Worm (Caenorhabditis elegans): ENCODE results near the gene T22C8.1.

The T22C8.1 gene

DNA sequence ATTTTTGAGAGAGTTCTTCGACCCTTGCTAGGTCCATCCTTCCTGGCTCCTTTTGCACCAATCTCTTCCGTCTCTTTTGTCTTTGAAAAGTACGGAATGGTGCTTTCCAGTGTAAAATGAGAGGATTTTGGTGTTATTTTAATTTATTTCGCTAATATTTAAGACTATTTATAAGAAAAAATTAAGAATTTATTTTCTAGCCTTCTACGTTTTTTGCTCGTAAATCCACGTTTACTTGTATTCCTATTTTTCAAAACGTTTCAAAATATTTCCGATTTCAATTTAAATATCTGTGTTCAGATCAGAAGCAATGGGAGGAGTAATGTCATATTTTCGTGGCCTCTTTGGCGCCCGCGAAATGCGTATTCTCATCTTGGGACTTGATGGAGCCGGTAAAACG, 30.9 kb upstream of the T22C8.1 start, which contains the start of gene arl-1:
Gene arl-1 (plus strand): TSS at position 301 of the 400 bp plus-strand sequence.
- TF ChIP-seq efl-3 (GFP tag; optimal IDR thresholded peaks at IDR 0.05) (no peak), isw-1 (GFP tag; IDR thresholded peaks at IDR 0.05) (no peak), dsc-1 (tag; optimal IDR thresholded peaks at IDR 0.05) (no peak), lir-3 (tag; optimal IDR thresholded peaks at IDR 0.05; ENCODE audit: poor library complexity) (no peak), tlp-1 (tag; optimal IDR thresholded peaks at IDR 0.05) (no peak), pag-3 (tag; optimal IDR thresholded peaks at IDR 0.05; ENCODE audit: borderline replicate concordance, insufficient read depth) (no peak), nhr-19 (GFP tag; conservative IDR thresholded peaks at IDR 0.05) (no peak), lin-39 (tag; optimal IDR thresholded peaks at IDR 0.05) (no peak), xbp-1 (tag; optimal IDR thresholded peaks at IDR 0.05) (no peak), egl-13 (tag; optimal IDR thresholded peaks at IDR 0.05) (no peak), lin-13 (GFP tag; optimal IDR thresholded peaks at IDR 0.05) (no peak), zip-4 (GFP tag; optimal IDR thresholded peaks at IDR 0.05) (no peak), C04F5.9 (tag; optimal IDR thresholded peaks at IDR 0.05) (no peak), mep-1 (tag; optimal IDR thresholded peaks at IDR 0.05) (no peak)

DNA sequence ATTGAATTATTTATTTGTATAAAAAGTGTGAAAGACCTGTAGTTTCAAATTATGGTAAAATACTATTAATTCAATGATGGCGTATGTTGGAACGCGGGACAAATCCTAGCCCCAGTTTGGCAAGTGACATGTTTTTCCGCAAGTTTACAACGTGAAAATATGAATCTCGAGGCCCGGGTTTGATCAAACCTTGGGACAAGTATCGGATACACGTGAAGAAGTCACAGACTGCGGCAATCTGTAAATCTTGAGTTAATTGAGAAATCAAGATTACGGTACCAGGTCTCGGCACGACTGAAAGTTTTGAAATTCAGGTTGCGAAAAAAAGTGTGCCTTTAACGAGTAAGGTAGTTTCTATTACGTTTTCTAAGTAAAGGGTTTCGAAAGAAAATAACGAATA, 29.5 kb upstream of the T22C8.1 start:
- TF ChIP-seq C04F5.9 (tag; optimal IDR thresholded peaks at IDR 0.05) (no peak), sptf-1 (tag; optimal IDR thresholded peaks at IDR 0.05) (no peak), C16A3.4 (tag; optimal IDR thresholded peaks at IDR 0.05) (no peak), zip-4 (GFP tag; optimal IDR thresholded peaks at IDR 0.05) (no peak), nhr-77 (tag; optimal IDR thresholded peaks at IDR 0.05) (no peak), nhr-47 (tag; optimal IDR thresholded peaks at IDR 0.05) (no peak)

DNA sequence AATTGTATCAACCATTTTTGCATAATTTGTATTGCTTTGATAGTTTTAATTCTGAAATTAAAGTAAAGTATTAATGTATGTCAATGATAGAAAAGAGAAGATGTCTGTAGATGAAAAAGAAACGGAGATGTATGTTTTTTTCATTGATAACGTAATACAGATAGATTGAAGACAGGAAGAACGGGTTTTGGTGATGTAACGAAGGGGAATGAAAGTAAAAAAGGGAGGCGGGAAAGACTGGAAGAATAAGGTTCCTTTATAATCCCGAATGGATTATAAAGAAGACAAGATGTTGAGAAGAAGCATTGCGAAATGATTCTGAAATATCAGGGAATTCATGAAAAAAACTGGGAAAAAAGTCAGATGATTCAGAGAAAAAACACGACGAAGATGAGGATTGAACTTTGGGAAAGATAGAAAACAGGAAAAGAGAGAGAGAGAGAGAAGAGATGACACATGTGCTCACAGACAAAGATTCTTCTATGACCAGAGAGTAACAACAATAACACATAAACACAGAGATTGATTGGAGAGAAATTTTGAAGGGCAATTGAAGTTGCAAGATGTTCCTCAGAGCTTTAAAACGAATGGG, 27.4 kb upstream of the T22C8.1 start, which contains the start of gene F54C9.11:
Gene F54C9.11 (minus strand): TSS at position 51 of the 592 bp plus-strand sequence.
- TF ChIP-seq mab-9 (GFP tag; IDR thresholded peaks at IDR 0.05) (no peak), mep-1 (tag; optimal IDR thresholded peaks at IDR 0.05) (peak; percentile 12), rnt-1 (tag; optimal IDR thresholded peaks at IDR 0.05) (peak; percentile 42), lin-14 (GFP tag; optimal IDR thresholded peaks at IDR 0.05) (peak; percentile 73), lin-35 (GFP tag; optimal IDR thresholded peaks at IDR 0.05) (peak in 1 of 2 experiments; percentile 14), pag-3 (tag; optimal IDR thresholded peaks at IDR 0.05; ENCODE audit: borderline replicate concordance, insufficient read depth) (no peak), ztf-4 (tag; optimal IDR thresholded peaks at IDR 0.05) (peak; percentile 30), C16A3.4 (tag; optimal IDR thresholded peaks at IDR 0.05) (peak; percentile 7), hlh-4 (tag; optimal IDR thresholded peaks at IDR 0.05) (no peak), nhr-237 (tag; optimal IDR thresholded peaks at IDR 0.05) (no peak), nhr-71 (tag; optimal IDR thresholded peaks at IDR 0.05) (peak; percentile 62), lsy-2 (tag; optimal IDR thresholded peaks at IDR 0.05) (peak in 1 of 2 experiments; percentile 57), blmp-1 (tag; optimal IDR thresholded peaks at IDR 0.05) (peak; percentile 64), snu-23 (GFP tag; optimal IDR thresholded peaks at IDR 0.05) (peak; percentile 11)

DNA sequence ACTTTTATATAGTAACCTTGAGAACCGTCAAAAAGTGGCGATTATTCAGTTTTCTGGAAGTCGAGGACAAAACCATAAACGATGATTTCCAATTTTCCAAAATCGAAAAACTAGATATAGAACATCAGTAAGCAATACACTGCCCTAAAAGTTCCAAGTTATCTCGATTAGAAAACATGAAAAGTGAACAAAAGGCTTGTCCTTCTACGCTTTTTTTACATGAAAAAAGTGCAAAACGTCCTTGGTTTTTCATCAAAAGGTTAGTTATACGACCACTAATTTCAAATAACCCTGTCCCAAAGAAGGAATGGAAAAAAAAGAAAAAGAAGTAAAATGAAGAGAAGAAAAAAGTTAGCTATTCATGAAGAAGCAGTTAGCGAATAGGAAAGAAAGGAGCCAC, 26.6 kb upstream of the T22C8.1 start:
- TF ChIP-seq egl-27 (tag; optimal IDR thresholded peaks at IDR 0.05) (no peak), nhr-84 (tag; optimal IDR thresholded peaks at IDR 0.05) (no peak), lin-15B (tag; optimal IDR thresholded peaks at IDR 0.05) (no peak), unc-30 (tag; optimal IDR thresholded peaks at IDR 0.05) (no peak), fos-1 (tag; optimal IDR thresholded peaks at IDR 0.05) (no peak), zip-4 (GFP tag; optimal IDR thresholded peaks at IDR 0.05) (no peak), lsy-2 (tag; optimal IDR thresholded peaks at IDR 0.05) (no peak), grh-1 (GFP tag; IDR thresholded peaks at IDR 0.05) (no peak), hlh-4 (tag; optimal IDR thresholded peaks at IDR 0.05) (no peak), C34B4.2 (tag; optimal IDR thresholded peaks at IDR 0.05) (no peak), elt-2 (tag; optimal IDR thresholded peaks at IDR 0.05) (no peak)
